Fruit fly (Drosophila melanogaster) whole organism, larva: Measurements from ENCODE around the gene CG3534.

Source experiments
- noc ChIP-seq: fragments of 200-800 bp; sonication (Bioruptor generic); optimal IDR thresholded peaks from 3 replicates; lab custom pipeline; 2019; ENCODE audit warnings: missing biosample characterization, mild to moderate bottlenecking, missing genetic modification characterization, moderate library complexity

The CG3534 gene

DNA sequence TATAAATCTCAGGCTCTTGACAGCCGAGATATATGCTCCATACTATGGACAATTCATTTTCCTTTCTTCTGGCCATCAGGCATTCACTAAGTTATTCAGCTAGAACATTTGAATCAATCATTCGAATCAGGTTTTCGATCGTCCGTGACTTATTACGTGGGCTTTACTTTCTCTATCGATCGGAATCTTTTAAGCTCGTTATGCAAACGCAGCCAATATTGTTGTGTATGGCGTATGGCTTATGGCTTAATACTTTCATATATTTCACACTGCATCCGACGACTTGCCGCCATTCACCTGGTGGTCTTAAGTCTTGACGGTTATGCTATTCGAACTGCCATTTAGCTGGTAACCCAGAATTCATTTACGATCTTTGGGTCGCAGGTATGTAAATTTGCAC lies 19.9 kb downstream of the CG3534 start:
- no peak for TF ChIP-seq noc (tag; lab: Kevin White, UChicago)

DNA sequence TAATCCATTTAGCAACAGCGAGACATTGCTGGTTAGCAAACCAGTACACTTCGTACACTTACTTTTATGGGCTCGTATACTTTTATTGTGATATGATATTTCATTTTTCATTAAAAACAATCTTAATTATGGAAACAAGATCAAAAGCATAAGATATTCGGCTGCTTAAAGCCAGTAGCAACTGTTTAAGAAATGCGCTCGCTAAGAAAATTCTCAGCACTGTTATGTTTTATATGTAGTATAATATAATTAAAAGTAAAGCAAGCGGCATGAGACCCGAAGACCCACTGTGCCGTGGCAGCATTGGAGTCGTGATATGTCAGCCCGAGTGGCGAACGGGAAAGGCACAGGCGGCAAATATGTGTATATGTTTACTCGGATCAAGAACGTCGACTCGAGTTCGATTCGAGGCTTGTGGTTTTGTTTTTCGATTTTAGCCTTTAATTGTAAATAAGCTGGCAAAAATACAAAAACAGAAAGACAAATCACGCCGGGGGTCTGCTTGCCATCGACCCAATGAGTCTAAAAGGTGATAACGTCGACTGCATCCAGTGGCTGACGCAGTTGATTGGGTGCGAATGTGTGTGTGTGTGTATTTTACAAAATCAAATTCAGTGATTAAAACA lies 22.8 kb downstream of the CG3534 start:
- TF ChIP-seq noc (tag; lab: Kevin White, UChicago), result no peak

DNA sequence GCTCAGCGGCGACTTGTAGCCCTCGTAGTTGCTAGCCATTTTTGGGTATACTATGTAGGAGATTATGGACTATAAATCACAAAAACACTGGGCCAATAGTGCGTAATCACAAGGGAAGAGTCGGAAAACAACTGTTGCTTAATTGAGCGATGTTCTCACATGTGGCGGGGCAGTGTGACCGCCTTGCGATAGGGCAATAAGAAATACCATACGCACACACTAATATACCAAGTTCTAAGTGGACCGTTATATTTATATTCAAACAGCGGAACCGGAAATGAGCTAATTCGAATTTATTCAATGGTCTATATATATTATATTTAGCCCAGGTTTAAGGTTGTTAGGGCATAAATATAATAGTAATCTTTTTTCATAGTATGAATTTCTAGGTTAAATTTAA lies 24.7 kb downstream of the CG3534 start, which contains the start of gene Adsl:
TSS of gene Adsl (minus strand) at position 165 of the 400 bp plus-strand sequence.
- TF ChIP-seq noc (tag; lab: Kevin White, UChicago), result no peak

DNA sequence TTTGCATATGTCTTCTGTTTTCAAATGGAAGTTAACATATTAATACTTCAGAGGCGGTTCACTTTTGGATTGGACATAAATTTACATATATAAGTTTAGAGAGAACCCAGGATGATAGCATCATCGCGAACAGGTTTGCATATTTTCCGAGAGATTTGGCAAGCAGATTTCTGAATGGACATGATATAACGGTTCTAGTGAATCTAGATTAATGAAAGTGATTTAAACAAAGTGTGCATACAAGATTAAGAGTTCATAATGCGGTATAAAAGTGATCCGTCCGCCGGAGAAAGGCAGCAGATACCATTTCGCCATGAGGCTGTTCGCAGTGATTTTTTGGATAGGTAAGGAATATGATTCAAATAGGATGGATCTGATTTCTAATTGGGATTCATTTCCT lies 32.1 kb downstream of the CG3534 start, which contains the start of gene CG5225:
TSS of gene CG5225 (plus strand) at position 301 of the 400 bp plus-strand sequence.
- TF ChIP-seq noc (tag; lab: Kevin White, UChicago), result no peak

DNA sequence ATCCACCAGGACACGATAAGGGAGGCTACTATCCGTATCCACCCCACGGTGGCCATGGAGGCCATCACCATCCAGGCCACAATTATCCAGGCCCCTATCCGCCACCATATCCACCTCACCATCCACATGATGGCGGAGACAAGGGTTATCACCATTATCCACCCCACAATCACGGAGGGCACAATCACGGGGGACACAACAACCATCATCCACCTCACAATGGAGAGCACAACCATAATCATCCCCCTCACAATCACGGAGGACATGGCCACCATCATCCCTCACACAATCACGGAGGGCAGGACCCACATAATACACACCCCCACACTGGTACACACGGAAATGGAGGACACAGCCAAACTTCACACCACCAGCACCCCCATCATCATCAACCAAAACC lies 33.5 kb downstream of the CG3534 start:
- TF ChIP-seq noc (tag; lab: Kevin White, UChicago), result no peak

DNA sequence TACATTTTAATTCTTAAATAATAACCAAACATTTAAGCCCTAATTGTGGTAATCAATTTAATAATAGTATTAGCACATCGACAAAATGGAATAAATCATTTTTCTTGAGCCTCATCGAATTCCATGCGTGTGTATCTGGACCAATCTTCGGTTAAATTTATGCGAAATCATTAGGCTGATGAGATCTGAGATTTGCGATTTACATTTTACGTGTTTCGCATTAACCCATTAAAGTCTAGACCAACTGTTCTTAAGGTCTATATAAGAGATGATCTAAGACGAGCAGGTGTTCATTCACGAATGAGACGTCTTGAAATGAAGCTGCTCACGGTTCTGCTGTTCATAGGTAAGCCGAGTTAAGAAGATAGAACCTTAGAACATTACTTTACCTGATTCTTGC lies 35.3 kb downstream of the CG3534 start, which contains the start of gene CG31268:
TSS of gene CG31268 (plus strand) at position 301 of the 400 bp plus-strand sequence.
- no peak for TF ChIP-seq noc (tag; lab: Kevin White, UChicago)

DNA sequence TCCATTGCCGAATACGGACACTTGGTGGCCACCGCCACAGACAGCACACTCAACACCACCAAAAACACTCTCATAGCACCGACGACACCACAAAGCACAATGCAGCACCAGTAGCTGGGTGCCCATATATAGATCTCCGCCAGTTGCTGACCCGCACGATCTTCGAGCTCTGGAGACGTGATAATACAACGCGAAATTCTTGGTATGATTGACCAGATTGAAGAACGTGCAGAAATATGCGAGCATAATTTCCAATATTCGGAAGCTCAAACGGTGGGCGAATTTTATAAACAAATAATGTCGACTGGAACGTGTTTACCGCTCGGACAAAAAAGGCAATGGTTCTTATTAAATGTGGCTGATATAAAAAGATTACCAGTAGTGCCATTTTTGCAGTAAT lies 39.7 kb downstream of the CG3534 start, which contains the start of gene CG4009:
TSS of gene CG4009 (minus strand) at position 101 of the 400 bp plus-strand sequence.
- no peak for TF ChIP-seq noc (tag; lab: Kevin White, UChicago)

DNA sequence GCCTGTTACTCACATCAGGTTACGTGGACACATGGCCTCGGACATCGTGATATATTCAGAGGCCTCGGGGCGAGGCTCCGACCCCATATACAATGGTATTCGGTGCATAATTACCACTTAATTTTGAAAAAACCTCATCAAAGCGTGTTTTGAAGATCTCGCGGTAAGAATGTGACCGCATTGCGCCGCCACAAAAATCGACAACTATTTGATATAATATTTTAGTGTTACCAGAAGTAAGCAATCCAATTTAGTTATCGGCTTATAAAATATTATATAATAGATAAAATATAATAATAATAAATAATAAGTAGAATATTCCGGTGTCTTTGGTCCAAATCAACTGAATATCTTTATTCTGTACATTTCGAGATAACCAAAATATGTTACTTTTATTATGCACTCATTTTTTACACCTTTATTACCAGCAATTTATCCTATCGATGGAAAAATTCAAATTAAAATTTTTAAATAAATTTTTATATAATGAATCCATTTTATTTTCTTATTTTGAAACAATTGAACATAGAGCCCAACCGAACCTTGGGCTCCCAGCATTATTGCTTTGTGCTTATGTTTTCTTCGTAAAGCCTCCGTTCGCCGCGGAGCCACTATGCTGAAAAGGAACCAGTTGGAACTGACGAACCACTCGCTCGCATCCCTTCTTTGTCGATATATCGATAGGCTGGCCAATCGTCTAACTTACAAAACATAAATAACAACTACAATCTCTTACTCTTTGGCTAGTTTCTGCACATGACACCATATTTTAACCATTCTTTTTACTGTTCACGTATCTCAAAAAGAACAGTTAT lies 44.0 kb downstream of the CG3534 start, which contains the start of the genes CG18213 and Trm7-32:
TSS of gene CG18213 (minus strand) at position 211 of the 815 bp plus-strand sequence.
TSS of gene Trm7-32 (plus strand) at position 690 of the 815 bp plus-strand sequence.
- TF ChIP-seq noc (tag; lab: Kevin White, UChicago), result no peak

DNA sequence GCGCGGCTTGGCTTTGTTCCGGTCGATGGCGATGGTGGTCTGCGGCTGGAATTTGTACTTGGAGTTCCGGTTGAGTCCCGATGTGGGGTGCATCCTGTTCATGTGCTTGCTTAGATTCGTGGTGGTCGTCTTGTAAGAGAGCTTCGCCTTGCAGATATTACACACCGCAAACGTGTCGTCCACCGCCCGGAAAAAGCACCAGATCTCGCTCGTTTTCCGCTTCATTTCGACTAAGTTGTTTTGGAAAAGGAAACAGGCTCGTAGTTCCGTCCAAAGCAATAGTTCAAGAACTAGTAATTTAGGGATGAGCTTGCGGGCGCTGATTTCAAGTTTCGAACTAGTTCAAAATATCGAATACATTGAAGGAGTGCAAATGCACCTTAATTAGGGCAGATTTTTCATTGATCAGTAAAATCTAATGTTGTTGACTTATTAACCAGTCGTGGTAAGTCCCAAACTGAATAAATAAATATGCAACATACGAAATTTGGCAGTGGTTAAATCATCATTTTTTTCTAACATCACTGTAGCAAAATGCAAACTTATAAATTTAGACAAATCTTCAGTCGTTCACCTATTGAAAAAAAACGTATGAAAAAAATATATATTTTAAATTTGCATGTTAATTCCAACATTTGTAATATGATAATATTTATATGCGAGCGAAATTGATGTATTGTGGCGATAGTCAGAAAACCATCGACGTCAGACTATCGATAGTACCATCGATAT lies 46.8 kb downstream of the CG3534 start, which contains the start of the genes bdwf and Patr-1:
TSS of gene bdwf (minus strand) at position 299 of the 732 bp plus-strand sequence.
TSS of gene Patr-1 (plus strand) at position 727 of the 732 bp plus-strand sequence.
- no peak for TF ChIP-seq noc (tag; lab: Kevin White, UChicago)

DNA sequence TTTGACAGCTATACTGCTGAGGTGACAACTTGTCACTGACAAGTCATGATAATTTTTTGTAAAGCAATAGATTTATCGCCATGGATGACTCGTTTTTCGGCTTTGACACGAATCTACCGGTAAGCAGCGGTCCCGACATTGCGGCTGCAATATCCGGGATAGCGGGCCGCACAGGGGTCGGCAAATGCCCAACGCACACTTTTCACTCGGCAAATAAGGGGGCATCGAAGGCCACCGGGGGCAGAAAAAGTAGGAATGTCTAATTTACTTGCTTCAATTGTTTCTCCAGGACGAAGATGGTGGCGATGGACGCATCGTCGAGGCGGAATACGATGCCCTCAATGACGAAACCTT lies 47.3 kb downstream of the CG3534 start:
- no peak for TF ChIP-seq noc (tag; lab: Kevin White, UChicago)

DNA sequence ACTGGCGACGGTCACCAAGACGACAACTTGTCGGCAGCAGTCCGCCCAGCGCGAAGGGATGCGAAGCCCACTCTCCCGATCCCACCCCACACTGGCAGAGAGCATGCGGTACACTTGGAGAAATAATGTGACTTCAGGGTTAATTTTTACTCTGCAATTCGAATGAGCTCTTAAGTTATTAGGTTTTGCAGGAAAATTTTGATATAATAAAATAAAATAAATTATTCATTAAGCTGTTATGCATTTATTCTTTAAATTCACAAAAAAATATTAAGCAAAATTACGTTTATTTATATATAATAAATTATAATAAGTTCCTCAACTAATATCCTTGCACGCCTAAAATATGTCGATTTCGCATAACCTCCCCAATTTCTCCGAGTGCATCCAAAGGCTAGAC lies 52.6 kb downstream of the CG3534 start:
- TF ChIP-seq noc (tag; lab: Kevin White, UChicago), result no peak
